Fruit fly (Drosophila melanogaster) whole organism, embryonic: ENCODE measurements around the gene CG7483.
A peak's percentile ranks its signal among the peaks of the same experiment; 100 is the strongest.

Experiments used
- Abd-B ChIP-seq: fragments of 200-800 bp; sonication (Bioruptor generic); optimal IDR thresholded peaks from 2 replicates; lab custom pipeline; 2018; ENCODE audit warnings: missing biosample characterization, mild to moderate bottlenecking, missing genetic modification characterization, moderate library complexity
- CG10366 ChIP-seq: fragments of 200-800 bp; sonication (Bioruptor generic); IDR thresholded peaks from 2 replicates; pipeline ENCODE4 v1.3.6; 2022; ENCODE audit warnings: missing biosample characterization, missing genetic modification characterization
- CG12299 ChIP-seq: fragments of 200-800 bp; sonication (Bioruptor generic); optimal IDR thresholded peaks from 2 replicates; lab custom pipeline; 2018; ENCODE audit warnings: missing biosample characterization, mild to moderate bottlenecking, missing genetic modification characterization
- CG12391 ChIP-seq: fragments of 200-800 bp; sonication (Bioruptor generic); optimal IDR thresholded peaks from 3 replicates; lab custom pipeline; 2018; ENCODE audit warnings: missing biosample characterization, mild to moderate bottlenecking, missing genetic modification characterization, moderate library complexity
- CG14441 ChIP-seq: fragments of 200-800 bp; sonication (Bioruptor generic); IDR thresholded peaks from 2 replicates; pipeline ENCODE4 v1.3.6; 2022; ENCODE audit warnings: missing biosample characterization, missing genetic modification characterization
- CG15479 ChIP-seq: fragments of 200-800 bp; sonication (Bioruptor generic); optimal IDR thresholded peaks from 3 replicates; lab custom pipeline; 2019; ENCODE audit warnings: missing biosample characterization, mild to moderate bottlenecking, missing genetic modification characterization, moderate library complexity
- CG2116 ChIP-seq: fragments of 200-800 bp; sonication (Bioruptor generic); optimal IDR thresholded peaks from 3 replicates; lab custom pipeline; 2018; ENCODE audit warnings: missing biosample characterization, mild to moderate bottlenecking, missing genetic modification characterization
- CG2889 ChIP-seq: fragments of 200-800 bp; sonication (Bioruptor generic); IDR thresholded peaks from 3 replicates; pipeline ENCODE4 v1.3.6; 2022; ENCODE audit warnings: missing biosample characterization, missing genetic modification characterization
- CG32767 ChIP-seq: fragments of 200-800 bp; sonication (Bioruptor generic); IDR thresholded peaks from 2 replicates; pipeline ENCODE4 v1.3.6; 2022; ENCODE audit warnings: missing biosample characterization, missing genetic modification characterization
- CG34224 ChIP-seq: fragments of 200-800 bp; sonication (Bioruptor generic); IDR thresholded peaks from 3 replicates; pipeline ENCODE4 v1.3.6; 2022; ENCODE audit warnings: missing biosample characterization, missing genetic modification characterization; ENCODE audit not compliant: partially characterized antibody
- CG4617 ChIP-seq: fragments of 200-800 bp; sonication (Bioruptor generic); optimal IDR thresholded peaks from 3 replicates; lab custom pipeline; 2016; ENCODE audit warnings: missing biosample characterization, missing genetic modification characterization, borderline replicate concordance
- CG4854 ChIP-seq: fragments of 200-800 bp; sonication (Bioruptor generic); optimal IDR thresholded peaks from 2 replicates; lab custom pipeline; 2016; ENCODE audit warnings: missing biosample characterization, missing genetic modification characterization, inconsistent platforms
- CG7357 ChIP-seq: fragments of 200-800 bp; sonication (Bioruptor generic); IDR thresholded peaks from 3 replicates; pipeline ENCODE4 v1.3.6; 2022; ENCODE audit warnings: missing biosample characterization, missing genetic modification characterization
- CG7556 ChIP-seq: fragments of 200-800 bp; sonication (Bioruptor generic); optimal IDR thresholded peaks from 2 replicates; lab custom pipeline; 2017; ENCODE audit warnings: missing biosample characterization, mild to moderate bottlenecking, missing genetic modification characterization
- CG7745 ChIP-seq: fragments of 200-800 bp; sonication (Bioruptor generic); optimal IDR thresholded peaks from 2 replicates; lab custom pipeline; 2018; ENCODE audit warnings: missing biosample characterization, mild to moderate bottlenecking, missing genetic modification characterization, moderate library complexity
- CG7786 ChIP-seq: fragments of 200-800 bp; sonication (Bioruptor generic); optimal IDR thresholded peaks from 2 replicates; lab custom pipeline; 2016; ENCODE audit warnings: missing biosample characterization, missing genetic modification characterization
- CG7928 ChIP-seq: fragments of 200-800 bp; sonication (Bioruptor generic); optimal IDR thresholded peaks from 2 replicates; lab custom pipeline; 2017; ENCODE audit warnings: missing biosample characterization, mild to moderate bottlenecking, missing genetic modification characterization
- CG9817 ChIP-seq: fragments of 200-800 bp; sonication (Bioruptor generic); optimal IDR thresholded peaks from 2 replicates; lab custom pipeline; 2018; ENCODE audit warnings: missing biosample characterization, mild to moderate bottlenecking, missing genetic modification characterization, moderate library complexity
- CG9876 ChIP-seq: fragments of 200-800 bp; sonication (Bioruptor generic); optimal IDR thresholded peaks from 2 replicates; lab custom pipeline; 2016; ENCODE audit warnings: missing biosample characterization, missing genetic modification characterization
- Camta ChIP-seq: fragments of 200-800 bp; sonication (Bioruptor generic); optimal IDR thresholded peaks from 2 replicates; lab custom pipeline; 2016; ENCODE audit warnings: missing biosample characterization, missing genetic modification characterization
- Dbx ChIP-seq: fragments of 200-800 bp; sonication (Bioruptor generic); IDR thresholded peaks from 3 replicates; pipeline ENCODE4 v1.3.6; 2022; ENCODE audit warnings: missing biosample characterization, missing genetic modification characterization
- Dp ChIP-seq: fragments of 200-800 bp; sonication (Bioruptor generic); optimal IDR thresholded peaks from 2 replicates; lab custom pipeline; 2018; ENCODE audit warnings: missing biosample characterization, mild to moderate bottlenecking, missing genetic modification characterization, moderate library complexity
- ERR ChIP-seq: fragments of 200-800 bp; sonication (Bioruptor generic); optimal IDR thresholded peaks from 2 replicates; lab custom pipeline; 2016; ENCODE audit warnings: missing biosample characterization, missing genetic modification characterization
- Eip74EF ChIP-seq, 2 experiments: fragments of 200-800 bp in 1 of 2; fragments of >200 bp in 1 of 2; sonication (Bioruptor generic) in 1 of 2; optimal IDR thresholded peaks; 2 replicates each; lab custom pipeline; 2017 to 2019; ENCODE audit warnings: missing biosample characterization in 2 of 2, missing genetic modification characterization in 2 of 2, mild to moderate bottlenecking in 1 of 2, moderate library complexity in 1 of 2
- HLH54F ChIP-seq: fragments of 200-800 bp; sonication (Bioruptor generic); optimal IDR thresholded peaks from 3 replicates; lab custom pipeline; 2016; ENCODE audit warnings: missing biosample characterization, missing genetic modification characterization
- Hey ChIP-seq: fragments of 200-800 bp; sonication (Bioruptor generic); optimal IDR thresholded peaks from 3 replicates; lab custom pipeline; 2018; ENCODE audit warnings: missing biosample characterization, mild to moderate bottlenecking, missing genetic modification characterization
- HmgD ChIP-seq: fragments of 200-800 bp; sonication (Bioruptor generic); optimal IDR thresholded peaks from 3 replicates; lab custom pipeline; 2016; ENCODE audit warnings: missing biosample characterization, missing genetic modification characterization
- Hsf ChIP-seq: fragments of 200-800 bp; sonication (Bioruptor generic); optimal IDR thresholded peaks from 3 replicates; lab custom pipeline; 2016; ENCODE audit warnings: missing biosample characterization, missing genetic modification characterization
- MESR4 ChIP-seq: fragments of 200-800 bp; sonication (Bioruptor generic); optimal IDR thresholded peaks from 2 replicates; lab custom pipeline; 2018; ENCODE audit warnings: missing biosample characterization, mild to moderate bottlenecking, missing genetic modification characterization, moderate library complexity
- PHDP ChIP-seq: fragments of 200-800 bp; sonication (Bioruptor generic); optimal IDR thresholded peaks from 3 replicates; lab custom pipeline; 2018; ENCODE audit warnings: missing biosample characterization, mild to moderate bottlenecking, missing genetic modification characterization, moderate library complexity
- Ravus ChIP-seq: fragments of 200-800 bp; sonication (Bioruptor generic); IDR thresholded peaks from 2 replicates; pipeline ENCODE4 v1.3.6; 2022; ENCODE audit warnings: missing biosample characterization, missing genetic modification characterization
- Sox102F ChIP-seq: fragments of 200-800 bp; sonication (Bioruptor generic); optimal IDR thresholded peaks from 2 replicates; lab custom pipeline; 2018; ENCODE audit warnings: missing biosample characterization, mild to moderate bottlenecking, missing genetic modification characterization, moderate library complexity
- Taf1 ChIP-seq: fragments of 200-800 bp; sonication (Bioruptor generic); IDR thresholded peaks from 2 replicates; pipeline ENCODE4 v1.3.6; 2022; ENCODE audit warnings: missing biosample characterization, missing genetic modification characterization
- btn ChIP-seq: fragments of 200-800 bp; sonication (Bioruptor generic); optimal IDR thresholded peaks from 2 replicates; lab custom pipeline; 2016; ENCODE audit warnings: missing biosample characterization, missing genetic modification characterization
- ci ChIP-seq: fragments of 200-800 bp; sonication (Bioruptor generic); IDR thresholded peaks from 3 replicates; pipeline ENCODE4 v1.3.6; 2022; ENCODE audit warnings: missing biosample characterization, missing genetic modification characterization
- da ChIP-seq: fragments of 200-800 bp; sonication (Bioruptor generic); optimal IDR thresholded peaks from 2 replicates; lab custom pipeline; 2016; ENCODE audit warnings: missing biosample characterization, missing genetic modification characterization
- eve ChIP-seq, 2 experiments: fragments of >200 bp; optimal IDR thresholded peaks; 2 replicates each; lab custom pipeline; 2017; ENCODE audit warnings: missing biosample characterization in 2 of 2, missing genetic modification characterization in 2 of 2
- grn ChIP-seq: fragments of 200-800 bp; sonication (Bioruptor generic); optimal IDR thresholded peaks from 3 replicates; lab custom pipeline; 2017; ENCODE audit warnings: missing biosample characterization, missing genetic modification characterization
- gt ChIP-seq: fragments of 200-800 bp; sonication (Bioruptor generic); IDR thresholded peaks from 2 replicates; pipeline ENCODE4 v1.3.6; 2022; ENCODE audit warnings: missing biosample characterization, missing genetic modification characterization
- jing ChIP-seq: fragments of 200-800 bp; sonication (Bioruptor generic); optimal IDR thresholded peaks from 2 replicates; lab custom pipeline; 2018; ENCODE audit warnings: missing biosample characterization, mild to moderate bottlenecking, missing genetic modification characterization
- kay ChIP-seq: fragments of 200-800 bp; sonication (Bioruptor generic); optimal IDR thresholded peaks from 2 replicates; lab custom pipeline; 2016; ENCODE audit warnings: missing biosample characterization, missing genetic modification characterization
- ken ChIP-seq: fragments of 200-800 bp; sonication (Bioruptor generic); IDR thresholded peaks from 3 replicates; pipeline ENCODE4 v1.3.6; 2022; ENCODE audit warnings: missing biosample characterization, missing genetic modification characterization
- knrl ChIP-seq: fragments of 200-800 bp; sonication (Bioruptor generic); IDR thresholded peaks from 3 replicates; pipeline ENCODE4 v1.3.6; 2022; ENCODE audit warnings: missing biosample characterization, missing genetic modification characterization; ENCODE audit not compliant: partially characterized antibody
- nmo ChIP-seq: fragments of 200-800 bp; sonication (Bioruptor generic); optimal IDR thresholded peaks from 2 replicates; lab custom pipeline; 2018; ENCODE audit warnings: missing biosample characterization, mild to moderate bottlenecking, missing genetic modification characterization, moderate library complexity
- org-1 ChIP-seq: fragments of 200-800 bp; sonication (Bioruptor generic); optimal IDR thresholded peaks from 2 replicates; lab custom pipeline; 2017; ENCODE audit warnings: missing biosample characterization, missing genetic modification characterization
- peb ChIP-seq: fragments of 200-800 bp; sonication (Bioruptor generic); IDR thresholded peaks from 2 replicates; pipeline ENCODE4 v1.3.6; 2022; ENCODE audit warnings: missing biosample characterization, missing genetic modification characterization
- pfk ChIP-seq: fragments of 200-800 bp; sonication (Bioruptor generic); optimal IDR thresholded peaks from 2 replicates; lab custom pipeline; 2018; ENCODE audit warnings: missing biosample characterization, mild to moderate bottlenecking, missing genetic modification characterization, moderate library complexity
- ro ChIP-seq: fragments of 200-800 bp; sonication (Bioruptor generic); IDR thresholded peaks from 2 replicates; pipeline ENCODE4 v1.3.6; 2022; ENCODE audit warnings: missing biosample characterization, missing genetic modification characterization
- run ChIP-seq: fragments of 200-800 bp; sonication (Bioruptor generic); optimal IDR thresholded peaks from 3 replicates; lab custom pipeline; 2018; ENCODE audit warnings: missing biosample characterization, mild to moderate bottlenecking, missing genetic modification characterization
- vfl ChIP-seq: fragments of 200-800 bp; sonication (Bioruptor generic); optimal IDR thresholded peaks from 2 replicates; lab custom pipeline; 2016; ENCODE audit warnings: missing biosample characterization, missing genetic modification characterization

Gene CG7483

dm6 chr3R:8316344-8317105 lies 3.5 kb downstream of the CG7483 start, which contains the start of gene Coq2 (continued):
- TF ChIP-seq HLH54F (GFP tag; lab: Kevin White, UChicago) = no peak
- TF ChIP-seq ro (GFP tag; lab: Robert Waterston, UW) = no peak
- TF ChIP-seq CG9817 (tag; lab: Kevin White, UChicago) = no peak
- peak; percentile 84 for TF ChIP-seq CG2116 (GFP tag; lab: Kevin White, UChicago)
- TF ChIP-seq PHDP (tag; lab: Kevin White, UChicago) = no peak
- TF ChIP-seq CG4617 (GFP tag; lab: Kevin White, UChicago) = peak; percentile 65
- TF ChIP-seq CG15479 (GFP tag; lab: Kevin White, UChicago) = no peak
- 0 out of 3 replicates have a peak, but pooled peaks have one; percentile 8 for TF ChIP-seq CG34224
- no peak for TF ChIP-seq Hey (tag; lab: Kevin White, UChicago)
- peak; percentile 12 for TF ChIP-seq nmo (GFP tag; lab: Kevin White, UChicago)
- TF ChIP-seq ken (GFP tag; lab: Robert Waterston, UW) = no peak
- TF ChIP-seq org-1 (GFP tag; lab: Kevin White, UChicago) = no peak
- TF ChIP-seq Camta (GFP tag; lab: Kevin White, UChicago) = no peak
- no peak for TF ChIP-seq CG4854 (GFP tag; lab: Kevin White, UChicago)
- no peak for TF ChIP-seq eve (GFP tag; optimal IDR thresholded peaks at IDR 0.05; lab: Kevin White, UChicago)
- no peak for TF ChIP-seq gt (GFP tag; lab: Robert Waterston, UW)
- TF ChIP-seq HmgD (GFP tag; lab: Kevin White, UChicago) = no peak
- TF ChIP-seq Taf1 (GFP tag; lab: Robert Waterston, UW) = no peak
- TF ChIP-seq CG7745 (tag; lab: Kevin White, UChicago) = no peak
- TF ChIP-seq knrl = peak; percentile 28; the same call in 1 of the 3 replicates
- TF ChIP-seq CG7556 (GFP tag; lab: Kevin White, UChicago) = no peak
- no peak for TF ChIP-seq btn (GFP tag; lab: Kevin White, UChicago)
- no peak for TF ChIP-seq CG7928 (GFP tag; lab: Kevin White, UChicago)
- TF ChIP-seq kay (GFP tag; lab: Kevin White, UChicago) = no peak
- TF ChIP-seq jing (GFP tag; lab: Kevin White, UChicago) = no peak
- no peak for TF ChIP-seq ERR (GFP tag; lab: Kevin White, UChicago)
- no peak for TF ChIP-seq CG32767 (GFP tag; lab: Robert Waterston, UW)
- TF ChIP-seq pfk (GFP tag; lab: Kevin White, UChicago) = no peak
- TF ChIP-seq ci (GFP tag; lab: Robert Waterston, UW) = no peak
- TF ChIP-seq Sox102F (GFP tag; lab: Kevin White, UChicago) = no peak
- no peak for TF ChIP-seq CG7357 (GFP tag; lab: Robert Waterston, UW)
- TF ChIP-seq run (tag; lab: Kevin White, UChicago) = no peak
- TF ChIP-seq Dp (GFP tag; lab: Kevin White, UChicago) = peak; percentile 93
- peak; percentile 52 for TF ChIP-seq MESR4 (GFP tag; lab: Kevin White, UChicago)
- TF ChIP-seq CG14441 (GFP tag; lab: Robert Waterston, UW) = no peak
- TF ChIP-seq Eip74EF (GFP tag; optimal IDR thresholded peaks at IDR 0.05; lab: Kevin White, UChicago) = no peak
- TF ChIP-seq Abd-B (GFP tag; lab: Kevin White, UChicago) = no peak
- no peak for TF ChIP-seq CG12391 (tag; lab: Kevin White, UChicago)
- TF ChIP-seq grn = no peak
- no peak for TF ChIP-seq CG10366 (GFP tag; lab: Robert Waterston, UW)
- TF ChIP-seq CG9876 = no peak
- TF ChIP-seq peb (GFP tag; lab: Robert Waterston, UW) = no peak
- TF ChIP-seq Ravus (GFP tag; lab: Robert Waterston, UW) = no peak
- no peak for TF ChIP-seq CG2889
- TF ChIP-seq da = no peak
- TF ChIP-seq vfl = no peak
- TF ChIP-seq CG12299 = no peak
- TF ChIP-seq Hsf (GFP tag; lab: Kevin White, UChicago) = no peak
- TF ChIP-seq CG7786 = no peak
- 0 out of 3 replicates have a peak, but pooled peaks have one; percentile 13 for TF ChIP-seq Dbx (GFP tag; lab: Robert Waterston, UW)
